Fruit fly (Drosophila melanogaster): ENCODE measurements around the gene Alp1.

The Alp1 gene

DNA sequence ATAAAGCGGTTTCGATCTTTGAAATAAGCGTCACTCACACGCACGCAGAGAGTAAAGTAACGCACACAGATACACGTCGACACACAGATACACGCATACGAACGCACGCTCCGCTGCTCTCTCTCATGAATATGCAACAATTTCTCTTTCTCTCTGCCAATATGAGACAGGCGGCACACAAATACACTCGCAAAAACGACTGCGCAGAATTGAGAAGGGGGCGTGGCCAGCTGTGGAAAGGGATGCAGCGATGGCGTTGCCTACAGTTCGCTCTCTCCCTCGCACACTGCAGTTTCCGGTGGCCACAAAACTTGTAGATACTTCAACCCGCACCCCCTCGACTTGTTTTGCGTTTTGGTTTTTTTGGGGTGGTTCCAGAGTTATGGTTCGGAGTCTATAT, 35.0 kb upstream of the Alp1 start (continued):
- TF ChIP-seq CG10366 (GFP tag; IDR thresholded peaks at IDR 0.05) = peak; percentile 24; the same call in 1 of the 2 replicates
- TF ChIP-seq CG34224 (GFP tag; IDR thresholded peaks at IDR 0.05; ENCODE audit: partially characterized antibody) = 0 out of 3 replicates have a peak, but pooled peaks have one; percentile 28
- TF ChIP-seq CG17829 (tag; optimal IDR thresholded peaks at IDR 0.05) = peak; percentile 51
- TF ChIP-seq E2f2 (GFP tag; IDR thresholded peaks at IDR 0.05) = peak; percentile 18; the same call in 1 of the 2 replicates
- peak; percentile 62 for TF ChIP-seq CG2875 (GFP tag; optimal IDR thresholded peaks at IDR 0.05)
- TF ChIP-seq dpn (GFP tag; optimal IDR thresholded peaks at IDR 0.05) = peak in 1 of 2 experiments; percentile 3
- TF ChIP-seq CG17186 (GFP tag; optimal IDR thresholded peaks at IDR 0.05) = peak; percentile 51
- TF ChIP-seq en (GFP tag; optimal IDR thresholded peaks at IDR 0.05) = no peak
- TF ChIP-seq ken (GFP tag; IDR thresholded peaks at IDR 0.05) = peak; percentile 60; the same call in 2 of the 3 replicates
- peak; percentile 45 for TF ChIP-seq NC2β (GFP tag; optimal IDR thresholded peaks at IDR 0.05)
- TF ChIP-seq Eip74EF (GFP tag; optimal IDR thresholded peaks at IDR 0.05) = no peak
- TF ChIP-seq CG4707 (GFP tag; optimal IDR thresholded peaks at IDR 0.05) = peak; percentile 68
- TF ChIP-seq Lhr (GFP tag; optimal IDR thresholded peaks at IDR 0.05) = no peak
- TF ChIP-seq yki (optimal IDR thresholded peaks at IDR 0.05) = peak; percentile 50
- peak; percentile 41 for TF ChIP-seq H2.0 (GFP tag; IDR thresholded peaks at IDR 0.05)
- no peak for TF ChIP-seq btn (GFP tag; optimal IDR thresholded peaks at IDR 0.05)
- peak; percentile 96 for TF ChIP-seq vvl (GFP tag; IDR thresholded peaks at IDR 0.05)
- peak; percentile 68; the same call in 1 of the 2 replicates for TF ChIP-seq CG32767 (GFP tag; IDR thresholded peaks at IDR 0.05)

DNA sequence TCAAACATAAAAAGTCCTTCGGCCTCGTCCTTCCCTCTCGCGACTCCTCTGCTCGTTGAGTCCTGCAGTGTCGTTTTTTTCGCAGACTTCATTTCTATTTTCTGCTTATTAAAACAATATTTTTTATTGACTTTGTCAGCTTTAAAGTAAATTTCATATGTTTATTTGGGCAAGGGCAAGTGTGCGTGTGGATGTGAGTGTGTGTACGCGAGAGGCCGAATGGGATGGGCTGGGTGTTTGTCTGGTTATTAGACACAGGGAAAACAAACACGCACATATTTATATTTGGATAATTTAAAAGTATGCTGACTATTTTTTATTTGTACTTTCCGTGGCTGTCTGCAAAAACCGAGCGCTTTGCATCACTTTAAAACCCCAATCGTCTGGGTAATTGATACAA, 33.2 kb upstream of the Alp1 start:
- TF ChIP-seq zen (tag; optimal IDR thresholded peaks at IDR 0.05) (peak; percentile 40), tll (GFP tag; optimal IDR thresholded peaks at IDR 0.05) (peak in 1 of 2 experiments; percentile 60), fd102C (GFP tag; optimal IDR thresholded peaks at IDR 0.05) (peak; percentile 72), CG9727 (GFP tag; optimal IDR thresholded peaks at IDR 0.05) (no peak), Ets65A (GFP tag) (peak; percentile 50), Med (GFP tag) (peak; percentile 66), Hsf (GFP tag; optimal IDR thresholded peaks at IDR 0.05) (no peak), CG15479 (GFP tag; optimal IDR thresholded peaks at IDR 0.05) (peak; percentile 23), sens (GFP tag) (peak; percentile 65)

DNA sequence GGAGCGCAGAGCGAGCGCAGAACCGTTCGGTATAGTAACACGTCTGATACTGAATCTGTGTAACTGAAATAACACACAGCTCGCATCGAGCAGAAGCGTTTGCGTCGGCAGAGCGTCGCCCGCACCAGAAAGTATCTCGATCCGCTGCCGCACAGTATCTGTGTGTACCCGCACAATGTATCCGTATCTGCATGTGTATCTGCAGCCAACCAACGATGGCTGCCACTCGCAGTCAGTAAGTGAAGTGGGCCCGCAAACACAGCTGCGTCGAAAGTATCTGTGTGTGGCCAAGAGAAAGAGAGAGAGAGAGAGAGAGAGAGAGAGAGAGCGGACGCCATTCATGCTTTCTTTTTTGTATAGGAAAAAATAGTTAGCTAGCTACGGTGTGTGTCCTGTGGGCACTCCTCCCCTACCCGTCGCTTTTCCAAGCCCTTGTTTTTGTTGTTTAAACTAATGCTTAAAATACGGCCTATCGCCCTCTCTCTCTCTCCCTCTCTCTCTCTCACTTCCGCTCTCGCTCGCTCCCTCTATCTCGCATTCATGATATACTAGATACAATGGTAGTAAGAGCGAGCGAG, 31.9 kb upstream of the Alp1 start, which contains the start of gene croc:
Gene croc, minus strand, starts transcription at position 51 of the 578 bp plus-strand sequence.
- TF ChIP-seq Sin3A (optimal IDR thresholded peaks at IDR 0.05) (no peak), Scr (GFP tag; IDR thresholded peaks at IDR 0.05; ENCODE audit: partially characterized antibody) (no peak; the same call in 1 of the 2 replicates), Ravus (GFP tag; IDR thresholded peaks at IDR 0.05) (no peak), cas (GFP tag; IDR thresholded peaks at IDR 0.05) (no peak), CG15479 (GFP tag; optimal IDR thresholded peaks at IDR 0.05) (peak; percentile 47), CG30020 (tag; optimal IDR thresholded peaks at IDR 0.05) (no peak), mam (GFP tag; optimal IDR thresholded peaks at IDR 0.05) (no peak), twi (tag; optimal IDR thresholded peaks at IDR 0.05) (peak; percentile 69), CG14667 (GFP tag; IDR thresholded peaks at IDR 0.05) (no peak), hth (optimal IDR thresholded peaks at IDR 0.05) (no peak), CG34376 (GFP tag; optimal IDR thresholded peaks at IDR 0.05) (no peak), CG11456 (GFP tag; IDR thresholded peaks at IDR 0.05) (no peak), phol (tag; optimal IDR thresholded peaks at IDR 0.05) (peak; percentile 66), fru (optimal IDR thresholded peaks at IDR 0.05) (no peak), salm (tag; optimal IDR thresholded peaks at IDR 0.05) (no peak), CoRest (tag; optimal IDR thresholded peaks at IDR 0.05) (peak; percentile 61), slou (GFP tag; optimal IDR thresholded peaks at IDR 0.05) (no peak), tin (GFP tag; optimal IDR thresholded peaks at IDR 0.05) (peak; percentile 33), Hmx (GFP tag; optimal IDR thresholded peaks at IDR 0.05) (no peak), Adf1 (GFP tag; IDR thresholded peaks at IDR 0.05) (peak; percentile 91), rib (GFP tag; IDR thresholded peaks at IDR 0.05) (no peak), CTCF (GFP tag; optimal IDR thresholded peaks at IDR 0.05) (no peak), CG8388 (GFP tag; optimal IDR thresholded peaks at IDR 0.05) (no peak), Atf6 (GFP tag; IDR thresholded peaks at IDR 0.05) (no peak), ssp (GFP tag; IDR thresholded peaks at IDR 0.05) (no peak)

Measured in whole organism, embryonic.